Fruit fly (Drosophila melanogaster): ENCODE data around the gene yin.

DNA sequence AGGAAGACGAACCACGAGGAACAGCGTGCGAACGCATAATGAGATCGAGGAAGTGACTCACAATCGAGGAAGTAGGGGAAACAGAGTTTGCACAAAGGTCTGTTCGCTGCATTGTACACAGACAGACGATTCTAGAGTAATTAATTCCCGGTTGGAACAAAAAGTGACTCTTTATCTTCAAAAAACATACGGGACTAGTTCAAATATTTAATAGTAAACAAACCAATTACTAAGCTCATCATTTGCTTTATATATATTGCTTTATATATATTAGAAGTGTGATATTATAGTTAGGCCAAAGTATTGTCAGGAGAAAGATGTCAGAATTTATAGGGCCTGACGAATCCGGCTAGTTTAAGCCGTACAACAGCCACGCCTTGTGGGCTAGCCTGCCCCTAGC is 43.8 kb downstream of the yin start, which contains the start of gene CG2901:
- TF ChIP-seq tj (GFP tag; optimal IDR thresholded peaks at IDR 0.05) (no peak), CG11617 (GFP tag; optimal IDR thresholded peaks at IDR 0.05) (no peak), CG5204 (GFP tag; optimal IDR thresholded peaks at IDR 0.05) (no peak), CG7045 (GFP tag; optimal IDR thresholded peaks at IDR 0.05) (no peak), bab1 (GFP tag; optimal IDR thresholded peaks at IDR 0.05) (no peak), Hr96 (GFP tag; optimal IDR thresholded peaks at IDR 0.05) (no peak), Mnt (GFP tag; optimal IDR thresholded peaks at IDR 0.05) (no peak), kay (GFP tag; ENCODE audit: borderline replicate concordance) (no peak), CG12768 (GFP tag; optimal IDR thresholded peaks at IDR 0.05) (no peak), Crg-1 (GFP tag; optimal IDR thresholded peaks at IDR 0.05) (no peak), CG14711 (tag; optimal IDR thresholded peaks at IDR 0.05) (no peak)
